Fruit fly (Drosophila melanogaster) whole organism, embryonic: ENCODE data around the gene dachs.

ENCODE experiments used
- BEAF-32 ChIP-seq: fragments of 200-800 bp; sonication (Bioruptor generic); optimal IDR thresholded peaks from 3 replicates; lab custom pipeline; 2017; ENCODE audit warnings: missing biosample characterization, missing genetic modification characterization, mild to moderate bottlenecking, moderate library complexity, missing genetic modification reagents
- CG10431 ChIP-seq: fragments of 200-800 bp; sonication (Bioruptor generic); optimal IDR thresholded peaks from 3 replicates; lab custom pipeline; 2018; ENCODE audit warnings: missing biosample characterization, mild to moderate bottlenecking, missing genetic modification characterization
- CG11504 ChIP-seq: fragments of 200-800 bp; sonication (Bioruptor generic); optimal IDR thresholded peaks from 3 replicates; lab custom pipeline; 2019; ENCODE audit warnings: missing biosample characterization, mild to moderate bottlenecking, missing genetic modification characterization, moderate library complexity
- CG11695 ChIP-seq: fragments of 200-800 bp; sonication (Bioruptor generic); IDR thresholded peaks from 3 replicates; pipeline ENCODE4 v1.3.6; 2022; ENCODE audit warnings: missing biosample characterization, missing genetic modification characterization
- CG12659 ChIP-seq: fragments of 200-800 bp; sonication (Bioruptor generic); optimal IDR thresholded peaks from 3 replicates; lab custom pipeline; 2017; ENCODE audit warnings: mild to moderate bottlenecking, missing biosample characterization, missing genetic modification reagents, missing genetic modification characterization
- CG12942 ChIP-seq: fragments of 200-800 bp; sonication (Bioruptor generic); optimal IDR thresholded peaks from 3 replicates; lab custom pipeline; 2016; ENCODE audit warnings: missing biosample characterization, missing genetic modification characterization
- CG14014 ChIP-seq: fragments of 200-800 bp; sonication (Bioruptor generic); IDR thresholded peaks from 2 replicates; pipeline ENCODE4 v1.3.6; 2022; ENCODE audit warnings: missing biosample characterization, missing genetic modification characterization
- CG15269 ChIP-seq: fragments of 200-800 bp; sonication (Bioruptor generic); optimal IDR thresholded peaks from 2 replicates; lab custom pipeline; 2018; ENCODE audit warnings: missing biosample characterization, mild to moderate bottlenecking, missing genetic modification characterization, moderate library complexity
- CG15601 ChIP-seq: fragments of 200-800 bp; sonication (Bioruptor generic); optimal IDR thresholded peaks from 3 replicates; lab custom pipeline; 2019; ENCODE audit warnings: missing biosample characterization, mild to moderate bottlenecking, missing genetic modification characterization, moderate library complexity
- CG15696 ChIP-seq: fragments of 200-800 bp; sonication (Bioruptor generic); optimal IDR thresholded peaks from 2 replicates; lab custom pipeline; 2019; ENCODE audit warnings: missing biosample characterization, mild to moderate bottlenecking, missing genetic modification characterization, moderate library complexity
- CG17385 ChIP-seq: fragments of 200-800 bp; sonication (Bioruptor generic); optimal IDR thresholded peaks from 3 replicates; lab custom pipeline; 2018; ENCODE audit warnings: missing biosample characterization, mild to moderate bottlenecking, missing genetic modification characterization
- CG42726 ChIP-seq: fragments of 200-800 bp; sonication (Bioruptor generic); IDR thresholded peaks from 2 replicates; pipeline ENCODE4 v1.3.6; 2022; ENCODE audit warnings: missing biosample characterization, missing genetic modification characterization; ENCODE audit not compliant: partially characterized antibody
- CG4617 ChIP-seq: fragments of 200-800 bp; sonication (Bioruptor generic); optimal IDR thresholded peaks from 3 replicates; lab custom pipeline; 2016; ENCODE audit warnings: missing biosample characterization, missing genetic modification characterization, borderline replicate concordance
- CG6683 ChIP-seq: fragments of 200-800 bp; sonication (Bioruptor generic); optimal IDR thresholded peaks from 2 replicates; lab custom pipeline; 2017; ENCODE audit warnings: missing biosample characterization, mild to moderate bottlenecking, missing genetic modification characterization, missing genetic modification reagents
- CG7839 ChIP-seq: fragments of 200-800 bp; sonication (Bioruptor generic); optimal IDR thresholded peaks from 3 replicates; lab custom pipeline; 2018; ENCODE audit warnings: missing biosample characterization, mild to moderate bottlenecking, missing genetic modification characterization, moderate library complexity
- CG8290 ChIP-seq, 3 experiments: fragments of 200-800 bp; sonication (Bioruptor generic); optimal IDR thresholded peaks; 2 replicates each; lab custom pipeline; 2016 to 2019; ENCODE audit warnings: missing biosample characterization in 3 of 3, missing genetic modification characterization in 3 of 3, mild to moderate bottlenecking in 2 of 3, moderate library complexity in 1 of 3
- CG9609 ChIP-seq: fragments of 200-800 bp; sonication (Bioruptor generic); optimal IDR thresholded peaks from 3 replicates; lab custom pipeline; 2016; ENCODE audit warnings: missing biosample characterization, missing genetic modification characterization
- CG9932 ChIP-seq: fragments of 200-800 bp; sonication (Bioruptor generic); IDR thresholded peaks from 2 replicates; pipeline ENCODE4 v1.3.6; 2022; ENCODE audit warnings: missing biosample characterization, missing genetic modification characterization
- Chrac-16 ChIP-seq: fragments of 200-800 bp; sonication (Bioruptor generic); optimal IDR thresholded peaks from 3 replicates; lab custom pipeline; 2016; ENCODE audit warnings: missing biosample characterization, missing genetic modification characterization
- Dad ChIP-seq: fragments of 200-800 bp; sonication (Bioruptor generic); optimal IDR thresholded peaks from 3 replicates; lab custom pipeline; 2016; ENCODE audit warnings: missing biosample characterization, missing genetic modification characterization
- Dll ChIP-seq: fragments of 200-800 bp; sonication (Bioruptor generic); IDR thresholded peaks from 4 replicates; pipeline ENCODE4 v1.3.6; 2022; ENCODE audit warnings: missing biosample characterization, missing genetic modification characterization; ENCODE audit not compliant: partially characterized antibody
- Fer2 ChIP-seq: fragments of 200-800 bp; sonication (Bioruptor generic); optimal IDR thresholded peaks from 2 replicates; lab custom pipeline; 2018; ENCODE audit warnings: missing biosample characterization, mild to moderate bottlenecking, missing genetic modification characterization, moderate library complexity
- Lim3 ChIP-seq: fragments of 200-800 bp; sonication (Bioruptor generic); IDR thresholded peaks from 2 replicates; pipeline ENCODE4 v1.3.6; 2022; ENCODE audit warnings: missing biosample characterization, missing genetic modification characterization
- MESR4 ChIP-seq: fragments of 200-800 bp; sonication (Bioruptor generic); optimal IDR thresholded peaks from 2 replicates; lab custom pipeline; 2018; ENCODE audit warnings: missing biosample characterization, mild to moderate bottlenecking, missing genetic modification characterization, moderate library complexity
- PHDP ChIP-seq: fragments of 200-800 bp; sonication (Bioruptor generic); optimal IDR thresholded peaks from 3 replicates; lab custom pipeline; 2018; ENCODE audit warnings: missing biosample characterization, mild to moderate bottlenecking, missing genetic modification characterization, moderate library complexity
- Ssrp ChIP-seq: fragments of 200-800 bp; sonication (Bioruptor generic); optimal IDR thresholded peaks from 2 replicates; lab custom pipeline; 2018; ENCODE audit warnings: missing biosample characterization, mild to moderate bottlenecking, missing genetic modification characterization, moderate library complexity
- bigmax ChIP-seq: fragments of 200-800 bp; sonication (Bioruptor generic); optimal IDR thresholded peaks from 2 replicates; lab custom pipeline; 2018; ENCODE audit warnings: missing biosample characterization, mild to moderate bottlenecking, missing genetic modification characterization
- cad ChIP-seq: fragments of >200 bp; optimal IDR thresholded peaks from 2 replicates; lab custom pipeline; 2017; ENCODE audit warnings: missing biosample characterization, missing genetic modification characterization
- corto ChIP-seq: fragments of 200-800 bp; sonication (Bioruptor generic); optimal IDR thresholded peaks from 2 replicates; lab custom pipeline; 2016; ENCODE audit warnings: missing biosample characterization, mild to moderate bottlenecking, missing genetic modification characterization, moderate library complexity
- jigr1 ChIP-seq: fragments of 200-800 bp; sonication (Bioruptor generic); IDR thresholded peaks from 3 replicates; pipeline ENCODE4 v1.3.6; 2022; ENCODE audit warnings: missing biosample characterization, missing genetic modification characterization
- klu ChIP-seq: fragments of 200-800 bp; sonication (Bioruptor generic); IDR thresholded peaks from 2 replicates; pipeline ENCODE4 v1.3.6; 2022; ENCODE audit warnings: missing biosample characterization, missing genetic modification characterization
- kni ChIP-seq: fragments of 200-800 bp; sonication (Bioruptor generic); optimal IDR thresholded peaks from 3 replicates; lab custom pipeline; 2017; ENCODE audit warnings: mild to moderate bottlenecking, missing biosample characterization, missing genetic modification reagents, missing genetic modification characterization
- lov ChIP-seq, 2 experiments: fragments of 200-800 bp in 1 of 2; fragments of >200 bp in 1 of 2; sonication (Bioruptor generic) in 1 of 2; IDR thresholded peaks in 1 of 2; optimal IDR thresholded peaks in 1 of 2; 2 replicates in 1 of 2; 3 replicates in 1 of 2; pipeline versions ENCODE4 v1.3.6 to Lab custom; 2017 to 2022; ENCODE audit warnings: missing biosample characterization in 1 of 2, missing genetic modification characterization in 1 of 2
- nau ChIP-seq: fragments of 200-800 bp; sonication (Bioruptor generic); optimal IDR thresholded peaks from 3 replicates; lab custom pipeline; 2017; ENCODE audit warnings: missing biosample characterization, mild to moderate bottlenecking, missing genetic modification characterization, missing genetic modification reagents
- nmo ChIP-seq: fragments of 200-800 bp; sonication (Bioruptor generic); optimal IDR thresholded peaks from 2 replicates; lab custom pipeline; 2018; ENCODE audit warnings: missing biosample characterization, mild to moderate bottlenecking, missing genetic modification characterization, moderate library complexity
- oc ChIP-seq: fragments of 200-800 bp; sonication (Bioruptor generic); optimal IDR thresholded peaks from 2 replicates; lab custom pipeline; 2018; ENCODE audit warnings: missing biosample characterization, mild to moderate bottlenecking, missing genetic modification characterization, moderate library complexity
- peb ChIP-seq: fragments of 200-800 bp; sonication (Bioruptor generic); IDR thresholded peaks from 2 replicates; pipeline ENCODE4 v1.3.6; 2022; ENCODE audit warnings: missing biosample characterization, missing genetic modification characterization
- psq ChIP-seq: fragments of 200-800 bp; sonication (Bioruptor generic); optimal IDR thresholded peaks from 2 replicates; lab custom pipeline; 2017; ENCODE audit warnings: missing biosample characterization, missing genetic modification characterization
- schlank ChIP-seq: fragments of 200-800 bp; sonication (Bioruptor generic); optimal IDR thresholded peaks from 2 replicates; lab custom pipeline; 2018; ENCODE audit warnings: missing biosample characterization, mild to moderate bottlenecking, missing genetic modification characterization
- sd ChIP-seq: fragments of 200-800 bp; sonication (Bioruptor generic); optimal IDR thresholded peaks from 3 replicates; lab custom pipeline; 2018; ENCODE audit warnings: missing biosample characterization, mild to moderate bottlenecking, missing genetic modification characterization, moderate library complexity
- sisA ChIP-seq: fragments of 200-800 bp; sonication (Bioruptor generic); IDR thresholded peaks from 2 replicates; pipeline ENCODE4 v1.3.6; 2022; ENCODE audit warnings: missing biosample characterization, missing genetic modification characterization
- trh ChIP-seq: fragments of 200-800 bp; sonication (Bioruptor generic); optimal IDR thresholded peaks from 2 replicates; lab custom pipeline; 2016; ENCODE audit warnings: missing biosample characterization, missing genetic modification characterization
- tup ChIP-seq: fragments of 200-800 bp; sonication (Bioruptor generic); optimal IDR thresholded peaks from 2 replicates; lab custom pipeline; 2016; ENCODE audit warnings: missing biosample characterization, mild to moderate bottlenecking, missing genetic modification characterization, moderate library complexity
- twi ChIP-seq: fragments of 200-800 bp; optimal IDR thresholded peaks from 2 replicates; lab custom pipeline; 2019; ENCODE audit warnings: missing biosample characterization, mild to moderate bottlenecking, missing genetic modification characterization, moderate library complexity
- yki ChIP-seq: fragments of >200 bp; optimal IDR thresholded peaks from 3 replicates; lab custom pipeline; 2018
- zfh2 ChIP-seq: fragments of 200-800 bp; sonication (Bioruptor generic); optimal IDR thresholded peaks from 2 replicates; lab custom pipeline; 2016; ENCODE audit warnings: missing biosample characterization, missing genetic modification characterization

The dachs gene

dm6 chr2L:8463144-8464106 lies 3.2 kb upstream of the dachs start, which contains the start of gene Agpat2 (continued):
- TF ChIP-seq lov (optimal IDR thresholded peaks at IDR 0.05; lab: Kevin White, UChicago), result no peak
- TF ChIP-seq lov (GFP tag; IDR thresholded peaks at IDR 0.05; lab: Robert Waterston, UW), result 0 out of 3 replicates have a peak, but pooled peaks have one; percentile 38
- TF ChIP-seq Dll (GFP tag; lab: Robert Waterston, UW), result no peak
- peak; percentile 76 for TF ChIP-seq CG6683 (GFP tag; lab: Kevin White, UChicago)
- TF ChIP-seq CG14014 (GFP tag; lab: Robert Waterston, UW), result peak; percentile 77
- no peak for TF ChIP-seq BEAF-32 (GFP tag; lab: Kevin White, UChicago)
- no peak; the same call in 1 of the 2 replicates for TF ChIP-seq klu (GFP tag; lab: Robert Waterston, UW)
- TF ChIP-seq CG42726 (GFP tag; lab: Robert Waterston, UW), result no peak
- peak; percentile 79 for TF ChIP-seq CG12942
- peak; percentile 82 for TF ChIP-seq CG15601 (tag; lab: Kevin White, UChicago)
- TF ChIP-seq corto (GFP tag; lab: Kevin White, UChicago), result peak; percentile 64
- TF ChIP-seq CG11695, result peak; percentile 78; the same call in 2 of the 3 replicates
- TF ChIP-seq nmo (GFP tag; lab: Kevin White, UChicago), result peak; percentile 87
- TF ChIP-seq oc (tag; lab: Kevin White, UChicago), result peak; percentile 86
- TF ChIP-seq CG7839 (tag; lab: Kevin White, UChicago), result peak; percentile 90
- TF ChIP-seq tup, result peak; percentile 71
- TF ChIP-seq MESR4 (GFP tag; lab: Kevin White, UChicago), result peak; percentile 12
- TF ChIP-seq CG12659, result peak; percentile 80
- TF ChIP-seq zfh2 (GFP tag; lab: Kevin White, UChicago), result peak; percentile 60
- peak; percentile 78 for TF ChIP-seq sisA (GFP tag; lab: Robert Waterston, UW)
- TF ChIP-seq peb (GFP tag; lab: Robert Waterston, UW), result peak; percentile 51; the same call in 1 of the 2 replicates
- TF ChIP-seq CG15696, result peak; percentile 61
- peak; percentile 75 for TF ChIP-seq Dad
- peak; percentile 90 for TF ChIP-seq CG11504 (tag; lab: Kevin White, UChicago)
- TF ChIP-seq psq (GFP tag; lab: Kevin White, UChicago), result no peak
- TF ChIP-seq CG8290 (GFP tag; optimal IDR thresholded peaks at IDR 0.05; lab: Kevin White, UChicago), result peak; percentile 59
- peak in 1 of 2 experiments; percentile 58 for TF ChIP-seq CG8290 (tag; optimal IDR thresholded peaks at IDR 0.05; lab: Kevin White, UChicago)
- TF ChIP-seq CG9609 (GFP tag; lab: Kevin White, UChicago), result peak; percentile 76
- no peak for TF ChIP-seq yki (lab: Kevin White, UChicago)
- 0 out of 3 replicates have a peak, but pooled peaks have one; percentile 30 for TF ChIP-seq jigr1 (GFP tag; lab: Robert Waterston, UW)
- TF ChIP-seq bigmax (GFP tag; lab: Kevin White, UChicago), result no peak
- TF ChIP-seq PHDP, result peak; percentile 88
- peak; percentile 83 for TF ChIP-seq nau (GFP tag; lab: Kevin White, UChicago)
- peak; percentile 79 for TF ChIP-seq CG17385 (GFP tag; lab: Kevin White, UChicago)
- peak; percentile 51 for TF ChIP-seq twi (tag; lab: Kevin White, UChicago)
- TF ChIP-seq schlank (tag; lab: Kevin White, UChicago), result peak; percentile 69
- peak; percentile 83 for TF ChIP-seq Ssrp (tag; lab: Kevin White, UChicago)
- TF ChIP-seq CG9932 (GFP tag; lab: Robert Waterston, UW), result peak; percentile 69
- peak; percentile 47 for TF ChIP-seq sd
- TF ChIP-seq Chrac-16 (GFP tag; lab: Kevin White, UChicago), result peak; percentile 84
- TF ChIP-seq CG4617 (GFP tag; lab: Kevin White, UChicago), result peak; percentile 31
- TF ChIP-seq CG10431 (GFP tag; lab: Kevin White, UChicago), result peak; percentile 57
- peak; percentile 34 for TF ChIP-seq kni (GFP tag; lab: Kevin White, UChicago)
- TF ChIP-seq cad (GFP tag; lab: Kevin White, UChicago), result no peak
- TF ChIP-seq trh, result peak; percentile 45
- TF ChIP-seq Fer2 (tag; lab: Kevin White, UChicago), result peak; percentile 72
- peak; percentile 87 for TF ChIP-seq CG15269 (tag; lab: Kevin White, UChicago)
- no peak for TF ChIP-seq Lim3 (GFP tag; lab: Robert Waterston, UW)
